Worm (Caenorhabditis elegans) whole organism, mixed stage, embryonic: ENCODE results near the gene nspe-8.

Experiments used
- M03D4.4 ChIP-seq: sonication (generic microtip); optimal IDR thresholded peaks from 2 replicates; lab custom pipeline; 2017; ENCODE audit warnings: mild to moderate bottlenecking, missing genetic modification characterization, missing compliant biosample characterization
- bed-3 ChIP-seq: fragments of 200-800 bp; sonication (Bioruptor generic); optimal IDR thresholded peaks from 3 replicates; lab custom pipeline; 2018; ENCODE audit warnings: mild to moderate bottlenecking, missing genetic modification characterization, moderate library complexity, missing compliant biosample characterization
- blmp-1 ChIP-seq: fragments of 150-350 bp; optimal IDR thresholded peaks from 2 replicates; lab custom pipeline; 2014; ENCODE audit warnings: missing biosample characterization, missing genetic modification characterization
- ceh-39 ChIP-seq: fragments of 150-350 bp; optimal IDR thresholded peaks from 2 replicates; lab custom pipeline; 2014; ENCODE audit warnings: missing biosample characterization, missing genetic modification characterization
- ceh-43 ChIP-seq: fragments of 200-800 bp; sonication (Bioruptor generic); optimal IDR thresholded peaks from 2 replicates; lab custom pipeline; 2018; ENCODE audit warnings: mild to moderate bottlenecking, missing genetic modification characterization, moderate library complexity, missing compliant biosample characterization
- ceh-83 ChIP-seq: fragments of 200-800 bp; sonication (Bioruptor generic); optimal IDR thresholded peaks from 2 replicates; lab custom pipeline; 2018; ENCODE audit warnings: mild to moderate bottlenecking, missing genetic modification characterization, missing compliant biosample characterization
- ces-1 ChIP-seq: fragments of 150-350 bp; optimal IDR thresholded peaks from 2 replicates; lab custom pipeline; 2014; ENCODE audit warnings: missing biosample characterization, missing genetic modification reagents, missing genetic modification characterization
- cnd-1 ChIP-seq: fragments of 200-800 bp; sonication (Bioruptor generic); optimal IDR thresholded peaks from 2 replicates; lab custom pipeline; 2018; ENCODE audit warnings: mild to moderate bottlenecking, missing genetic modification characterization, missing compliant biosample characterization
- drap-1 ChIP-seq: fragments of 200-800 bp; sonication (Bioruptor generic); optimal IDR thresholded peaks from 3 replicates; lab custom pipeline; 2018; ENCODE audit warnings: mild to moderate bottlenecking, missing genetic modification characterization, missing compliant biosample characterization
- elt-1 ChIP-seq: sonication (generic microtip); optimal IDR thresholded peaks from 2 replicates; lab custom pipeline; 2017; ENCODE audit warnings: missing genetic modification characterization, mild to moderate bottlenecking, missing compliant biosample characterization, antibody characterized with exemption, moderate library complexity, borderline replicate concordance; ENCODE audit not compliant: insufficient read depth
- elt-3 ChIP-seq: fragments of 150-350 bp; optimal IDR thresholded peaks from 2 replicates; lab custom pipeline; 2014; ENCODE audit warnings: missing biosample characterization, missing genetic modification characterization
- hlh-1 ChIP-seq: fragments of 150-350 bp; optimal IDR thresholded peaks from 2 replicates; lab custom pipeline; 2014; ENCODE audit warnings: missing biosample characterization, missing genetic modification reagents, missing genetic modification characterization
- lin-13 ChIP-seq: fragments of 150-350 bp; optimal IDR thresholded peaks from 2 replicates; lab custom pipeline; 2014; ENCODE audit warnings: missing biosample characterization, missing genetic modification characterization
- lin-32 ChIP-seq: fragments of 200-800 bp; sonication (Bioruptor generic); optimal IDR thresholded peaks from 2 replicates; lab custom pipeline; 2018; ENCODE audit warnings: mild to moderate bottlenecking, missing genetic modification characterization, missing compliant biosample characterization
- lsy-2 ChIP-seq: fragments of 150-350 bp; optimal IDR thresholded peaks from 2 replicates; lab custom pipeline; 2014; ENCODE audit warnings: missing biosample characterization, missing genetic modification characterization
- mab-5 ChIP-seq: fragments of 150-350 bp; optimal IDR thresholded peaks from 2 replicates; lab custom pipeline; 2014; ENCODE audit warnings: missing biosample characterization, missing genetic modification characterization
- mep-1 ChIP-seq: fragments of 150-350 bp; optimal IDR thresholded peaks from 2 replicates; lab custom pipeline; 2017; ENCODE audit warnings: missing biosample characterization, missing genetic modification reagents, missing genetic modification characterization, inconsistent platforms
- nhr-12 ChIP-seq: fragments of 150-350 bp; optimal IDR thresholded peaks from 2 replicates; lab custom pipeline; 2014; ENCODE audit warnings: missing biosample characterization, missing genetic modification characterization
- nhr-2 ChIP-seq: fragments of 150-350 bp; optimal IDR thresholded peaks from 2 replicates; lab custom pipeline; 2014; ENCODE audit warnings: missing biosample characterization, missing genetic modification characterization
- nhr-237 ChIP-seq: fragments of 150-350 bp; optimal IDR thresholded peaks from 2 replicates; lab custom pipeline; 2014; ENCODE audit warnings: missing biosample characterization, missing genetic modification characterization
- nhr-28 ChIP-seq: fragments of 150-350 bp; optimal IDR thresholded peaks from 2 replicates; lab custom pipeline; 2014; ENCODE audit warnings: missing biosample characterization, missing genetic modification characterization
- nhr-76 ChIP-seq: sonication (generic microtip); optimal IDR thresholded peaks from 2 replicates; lab custom pipeline; 2017; ENCODE audit warnings: missing biosample characterization, missing genetic modification characterization
- pha-4 ChIP-seq: fragments of 150-350 bp; optimal IDR thresholded peaks from 2 replicates; lab custom pipeline; 2018; ENCODE audit warnings: missing biosample characterization, missing genetic modification reagents, missing genetic modification characterization
- snpc-4 ChIP-seq: fragments of 150-350 bp; optimal IDR thresholded peaks from 2 replicates; lab custom pipeline; 2014; ENCODE audit warnings: missing biosample characterization, missing genetic modification characterization
- tbx-8 ChIP-seq: fragments of 200-800 bp; sonication (Bioruptor generic); optimal IDR thresholded peaks from 2 replicates; lab custom pipeline; 2018; ENCODE audit warnings: mild to moderate bottlenecking, missing genetic modification characterization, moderate library complexity, missing compliant biosample characterization
- unc-120 ChIP-seq: sonication (generic microtip); optimal IDR thresholded peaks from 2 replicates; lab custom pipeline; 2017; ENCODE audit warnings: missing genetic modification characterization, missing compliant biosample characterization; ENCODE audit not compliant: poor library complexity, severe bottlenecking
- unc-39 ChIP-seq: fragments of 150-350 bp; optimal IDR thresholded peaks from 2 replicates; lab custom pipeline; 2014; ENCODE audit warnings: missing biosample characterization, missing genetic modification characterization
- unc-62 ChIP-seq: fragments of 150-350 bp; optimal IDR thresholded peaks from 2 replicates; lab custom pipeline; 2014; ENCODE audit warnings: missing biosample characterization, missing genetic modification reagents, missing genetic modification characterization
- zip-8 ChIP-seq: fragments of 150-350 bp; optimal IDR thresholded peaks from 2 replicates; lab custom pipeline; 2014; ENCODE audit warnings: missing biosample characterization, missing genetic modification characterization

The nspe-8 gene

DNA sequence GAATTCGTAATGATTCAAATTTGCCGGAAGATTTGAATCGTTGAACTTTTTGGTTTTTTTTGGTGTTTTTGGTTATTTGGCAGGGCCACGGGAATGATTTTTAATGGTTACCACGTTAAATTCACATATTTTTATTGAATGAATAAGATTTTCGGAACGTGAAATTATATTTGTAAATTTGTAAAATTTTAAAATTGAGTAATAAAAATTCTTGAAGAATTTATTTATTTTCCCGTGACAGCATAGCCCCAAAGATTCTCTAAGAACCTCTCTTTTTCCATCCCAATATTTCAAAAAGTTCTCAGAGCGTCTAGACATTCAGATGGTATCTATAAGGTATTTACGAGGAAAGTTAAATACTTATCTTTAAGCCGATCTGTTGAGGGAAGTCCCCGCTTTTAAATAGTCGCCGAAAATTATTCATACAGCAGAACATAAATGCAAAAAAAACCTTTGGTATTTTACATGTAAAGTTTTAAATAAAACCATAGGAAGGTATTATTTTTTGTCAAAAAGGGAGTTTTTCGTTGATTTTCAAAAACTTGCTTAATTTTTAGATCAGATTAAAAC is 13.1 kb upstream of the nspe-8 start, which contains the start of gene Y38E10A.17:
Gene Y38E10A.17 (minus strand): TSS at position 51 of the 570 bp plus-strand sequence.
- TF ChIP-seq mab-5 (tag; lab: Kevin White, UChicago): no peak
- TF ChIP-seq nhr-12 (tag; lab: Kevin White, UChicago): no peak
- TF ChIP-seq lsy-2: no peak
- no peak for TF ChIP-seq nhr-2 (tag; lab: Kevin White, UChicago)
- TF ChIP-seq ceh-83 (GFP tag; lab: Kevin White, UChicago): no peak
- no peak for TF ChIP-seq ceh-39 (tag; lab: Kevin White, UChicago)
- no peak for TF ChIP-seq elt-1 (tag; lab: Kevin White, UChicago)
- TF ChIP-seq hlh-1 (tag; lab: Kevin White, UChicago): no peak

DNA sequence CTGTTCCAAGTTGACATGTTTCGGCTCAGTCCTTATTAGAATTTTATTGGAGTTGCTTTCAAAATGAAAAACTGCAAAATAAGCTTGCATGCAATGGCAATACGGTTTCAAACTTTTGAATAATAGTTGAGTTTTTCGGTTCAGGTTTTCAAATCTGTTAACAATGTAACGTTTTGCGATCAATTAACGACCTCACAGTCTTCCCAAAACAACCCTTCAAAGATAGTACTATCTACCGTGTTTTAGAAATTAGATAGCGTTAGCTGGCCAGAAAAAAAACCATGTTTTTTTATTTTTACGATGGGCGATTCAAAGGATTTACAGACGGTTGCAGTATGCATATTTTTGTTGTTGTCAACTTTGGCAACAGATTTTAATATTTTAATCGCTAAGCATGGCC is 9.1 kb upstream of the nspe-8 start, which contains the start of gene Y38E10A.34:
Gene Y38E10A.34 (plus strand): TSS at position 301 of the 400 bp plus-strand sequence.
- TF ChIP-seq drap-1 (GFP tag; lab: Kevin White, UChicago) (no peak), unc-62 (GFP tag; lab: Kevin White, UChicago) (no peak), lin-13 (tag; lab: Kevin White, UChicago) (no peak), zip-8 (tag; lab: Kevin White, UChicago) (no peak), nhr-28 (no peak), cnd-1 (tag; lab: Kevin White, UChicago) (no peak), pha-4 (tag; lab: Kevin White, UChicago) (no peak), unc-39 (no peak), tbx-8 (GFP tag; lab: Kevin White, UChicago) (no peak), lsy-2 (no peak), hlh-1 (tag; lab: Kevin White, UChicago) (no peak), ceh-83 (GFP tag; lab: Kevin White, UChicago) (no peak), lin-32 (GFP tag; lab: Kevin White, UChicago) (no peak), elt-1 (tag; lab: Kevin White, UChicago) (no peak)

DNA sequence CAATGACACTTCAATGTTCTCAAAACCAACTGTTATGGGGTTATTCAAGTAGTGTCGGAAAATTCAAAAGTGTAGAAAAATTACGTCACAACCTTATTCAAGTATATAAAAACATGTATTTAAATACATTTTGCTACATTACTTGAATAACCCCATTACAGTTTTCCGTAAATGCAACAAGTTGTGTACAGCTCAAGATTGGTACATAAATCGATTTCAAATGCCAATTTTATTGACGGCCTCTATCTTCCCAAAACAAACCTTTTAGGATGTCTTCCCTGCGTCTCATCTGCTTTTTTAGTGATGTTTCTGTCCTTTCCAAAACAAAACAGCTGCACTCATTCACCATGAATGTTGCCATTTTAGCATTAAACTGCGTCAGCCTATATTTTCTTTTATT is 7.6 kb upstream of the nspe-8 start, which contains the start of gene Y38E10A.28:
Gene Y38E10A.28 (plus strand): TSS at position 301 of the 400 bp plus-strand sequence.
- TF ChIP-seq elt-1 (tag; lab: Kevin White, UChicago) (no peak), nhr-12 (tag; lab: Kevin White, UChicago) (no peak), nhr-28 (no peak), tbx-8 (GFP tag; lab: Kevin White, UChicago) (no peak), hlh-1 (tag; lab: Kevin White, UChicago) (no peak), ces-1 (no peak)

DNA sequence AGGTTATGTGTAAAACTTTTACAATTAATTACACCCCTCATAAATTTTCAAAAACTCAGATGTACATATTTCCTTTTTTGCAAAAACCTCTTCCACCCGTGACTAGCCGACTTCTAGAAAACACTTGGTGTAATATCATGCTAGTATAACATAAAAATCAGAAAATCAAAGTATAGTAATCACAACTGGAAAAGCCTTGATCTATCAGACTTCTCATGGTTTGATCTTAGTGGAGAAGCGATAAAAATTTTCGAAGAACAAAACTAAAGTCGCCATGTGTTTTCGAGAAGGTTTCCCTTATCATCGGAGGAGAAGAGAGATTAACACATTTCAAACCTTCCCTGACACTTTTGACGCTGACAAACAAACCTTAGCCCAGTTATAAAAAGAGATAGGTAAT is 6.8 kb upstream of the nspe-8 start, which contains the start of gene nspe-5:
Gene nspe-5 (plus strand): TSS at position 301 of the 400 bp plus-strand sequence.
- no peak for TF ChIP-seq nhr-12 (tag; lab: Kevin White, UChicago)
- TF ChIP-seq ceh-39 (tag; lab: Kevin White, UChicago): no peak
- TF ChIP-seq elt-3 (tag; lab: Kevin White, UChicago): no peak
- TF ChIP-seq hlh-1 (tag; lab: Kevin White, UChicago): no peak
- no peak for TF ChIP-seq unc-120 (tag; lab: Kevin White, UChicago)
- no peak for TF ChIP-seq snpc-4 (tag; lab: Kevin White, UChicago)
- no peak for TF ChIP-seq pha-4 (tag; lab: Kevin White, UChicago)
- no peak for TF ChIP-seq unc-39
- TF ChIP-seq lin-13 (tag; lab: Kevin White, UChicago): no peak
- no peak for TF ChIP-seq bed-3 (GFP tag; lab: Kevin White, UChicago)
- no peak for TF ChIP-seq ceh-43 (GFP tag; lab: Kevin White, UChicago)
- TF ChIP-seq lsy-2: no peak
- no peak for TF ChIP-seq ceh-83 (GFP tag; lab: Kevin White, UChicago)
- TF ChIP-seq nhr-237 (tag; lab: Kevin White, UChicago): no peak
- no peak for TF ChIP-seq ces-1
- no peak for TF ChIP-seq mep-1 (tag; lab: Kevin White, UChicago)
- TF ChIP-seq blmp-1 (tag; lab: Kevin White, UChicago): no peak
- TF ChIP-seq nhr-76 (tag; lab: Kevin White, UChicago): no peak
- TF ChIP-seq M03D4.4: no peak
- TF ChIP-seq drap-1 (GFP tag; lab: Kevin White, UChicago): no peak
- TF ChIP-seq, all 35 proteins: peak for 0

DNA sequence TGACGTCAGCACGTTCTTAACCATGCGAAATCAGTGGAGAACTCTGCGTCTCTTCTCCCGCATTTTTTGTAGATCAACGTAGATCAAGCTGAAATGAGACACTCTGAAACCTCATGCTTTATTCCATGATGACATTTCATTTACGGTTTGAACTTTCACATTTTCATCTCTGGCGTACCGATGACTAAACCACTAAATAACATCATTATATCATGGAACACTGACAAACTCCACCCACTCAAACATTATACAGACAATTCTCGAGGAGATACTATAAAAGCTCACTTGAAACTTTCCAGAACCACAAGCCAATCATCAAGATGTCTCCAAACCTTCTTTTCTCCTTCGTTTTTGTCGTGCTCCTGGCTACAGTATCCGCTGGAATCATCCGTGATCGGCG is 5.1 kb upstream of the nspe-8 start, which contains the start of gene nspe-7:
Gene nspe-7 (plus strand): TSS at position 301 of the 400 bp plus-strand sequence.
- TF ChIP-seq cnd-1 (tag; lab: Kevin White, UChicago) (no peak), ces-1 (no peak), snpc-4 (tag; lab: Kevin White, UChicago) (no peak)
